Worm (Caenorhabditis elegans) whole organism, late embryonic: ENCODE data around the gene T20D4.19.
"Not testable (repeated sequence)": the region's sequence is repeated elsewhere in the genome, so short reads cannot be mapped to it uniquely, and the experiment has no call there.

ENCODE experiments used
- C08G9.2 ChIP-seq: sonication (generic microtip); optimal IDR thresholded peaks from 2 replicates; lab custom pipeline; 2016; ENCODE audit warnings: mild to moderate bottlenecking, missing genetic modification characterization, moderate library complexity, missing compliant biosample characterization
- F13H6.1 ChIP-seq: sonication (generic microtip); optimal IDR thresholded peaks from 2 replicates; lab custom pipeline; 2016; ENCODE audit warnings: missing genetic modification characterization, missing compliant biosample characterization
- K02D7.2 ChIP-seq: sonication (generic microtip); optimal IDR thresholded peaks from 2 replicates; lab custom pipeline; 2017; ENCODE audit warnings: mild to moderate bottlenecking, missing genetic modification characterization, missing compliant biosample characterization
- K09A11.1 ChIP-seq: sonication (generic microtip); optimal IDR thresholded peaks from 2 replicates; lab custom pipeline; 2017; ENCODE audit warnings: antibody characterized with exemption, mild to moderate bottlenecking, missing genetic modification characterization, missing compliant biosample characterization; ENCODE audit not compliant: insufficient read depth
- Y22D7AL.16 ChIP-seq: sonication (generic microtip); optimal IDR thresholded peaks from 2 replicates; lab custom pipeline; 2016; ENCODE audit warnings: missing genetic modification characterization, missing compliant biosample characterization
- ama-1 ChIP-seq: fragments of 150-350 bp; optimal IDR thresholded peaks from 2 replicates; lab custom pipeline; 2014
- ceh-19 ChIP-seq: fragments of 200-800 bp; sonication (Bioruptor generic); optimal IDR thresholded peaks from 2 replicates; lab custom pipeline; 2018; ENCODE audit warnings: mild to moderate bottlenecking, missing genetic modification characterization, missing compliant biosample characterization
- ceh-2 ChIP-seq: sonication (generic microtip); optimal IDR thresholded peaks from 2 replicates; lab custom pipeline; 2016; ENCODE audit warnings: missing genotype, missing genetic modification characterization, missing compliant biosample characterization
- ceh-22 ChIP-seq: sonication (generic microtip); optimal IDR thresholded peaks from 2 replicates; lab custom pipeline; 2017; ENCODE audit warnings: missing biosample characterization, missing genetic modification characterization
- ceh-24 ChIP-seq: sonication (generic microtip); optimal IDR thresholded peaks from 2 replicates; lab custom pipeline; 2016; ENCODE audit warnings: mild to moderate bottlenecking, missing genetic modification characterization, missing compliant biosample characterization
- ceh-45 ChIP-seq: fragments of 200-800 bp; sonication (Bioruptor generic); IDR thresholded peaks from 2 replicates; pipeline ENCODE4 v1.3.6; 2022; ENCODE audit warnings: missing genetic modification reagents, missing genetic modification characterization, missing compliant biosample characterization
- ceh-48 ChIP-seq: sonication (generic microtip); optimal IDR thresholded peaks from 2 replicates; lab custom pipeline; 2016; ENCODE audit warnings: missing genetic modification characterization, inconsistent platforms, missing compliant biosample characterization
- ceh-9 ChIP-seq: sonication (generic microtip); optimal IDR thresholded peaks from 2 replicates; lab custom pipeline; 2016; ENCODE audit warnings: mild to moderate bottlenecking, missing genetic modification characterization, inconsistent platforms, missing compliant biosample characterization
- che-1 ChIP-seq: sonication (generic microtip); optimal IDR thresholded peaks from 2 replicates; lab custom pipeline; 2016; ENCODE audit warnings: mild to moderate bottlenecking, missing genetic modification characterization, missing compliant biosample characterization
- dmd-4 ChIP-seq: sonication (generic microtip); optimal IDR thresholded peaks from 2 replicates; lab custom pipeline; 2016; ENCODE audit warnings: borderline replicate concordance, missing genetic modification characterization, missing compliant biosample characterization
- elt-4 ChIP-seq: sonication (generic microtip); optimal IDR thresholded peaks from 2 replicates; lab custom pipeline; 2016; ENCODE audit warnings: missing genetic modification characterization, missing compliant biosample characterization
- fax-1 ChIP-seq: sonication (generic microtip); optimal IDR thresholded peaks from 2 replicates; lab custom pipeline; 2016; ENCODE audit warnings: missing genotype, missing genetic modification characterization, missing compliant biosample characterization
- mec-3 ChIP-seq: sonication (generic microtip); optimal IDR thresholded peaks from 2 replicates; lab custom pipeline; 2016; ENCODE audit warnings: borderline replicate concordance, missing genetic modification characterization, missing compliant biosample characterization
- nhr-11 ChIP-seq: fragments of 150-350 bp; optimal IDR thresholded peaks from 2 replicates; lab custom pipeline; 2014; ENCODE audit warnings: missing biosample characterization, missing genetic modification characterization
- nhr-232 ChIP-seq: sonication (generic microtip); optimal IDR thresholded peaks from 2 replicates; lab custom pipeline; 2016; ENCODE audit warnings: missing genetic modification characterization, missing compliant biosample characterization
- npax-4 ChIP-seq: sonication (generic microtip); optimal IDR thresholded peaks from 2 replicates; lab custom pipeline; 2016; ENCODE audit warnings: missing genetic modification characterization, missing compliant biosample characterization
- odd-2 ChIP-seq: sonication (generic microtip); optimal IDR thresholded peaks from 2 replicates; lab custom pipeline; 2017; ENCODE audit warnings: antibody characterized with exemption, mild to moderate bottlenecking, missing genetic modification characterization, missing compliant biosample characterization
- pag-3 ChIP-seq: sonication (generic microtip); optimal IDR thresholded peaks from 2 replicates; lab custom pipeline; 2016; ENCODE audit warnings: missing compliant biosample characterization, missing genetic modification characterization, borderline replicate concordance
- pha-2 ChIP-seq: sonication (generic microtip); optimal IDR thresholded peaks from 2 replicates; lab custom pipeline; 2017; ENCODE audit warnings: mild to moderate bottlenecking, missing genetic modification characterization, missing compliant biosample characterization
- pha-4 ChIP-seq: fragments of 150-350 bp; optimal IDR thresholded peaks from 2 replicates; lab custom pipeline; 2018; ENCODE audit warnings: missing biosample characterization, missing genetic modification reagents, missing genetic modification characterization
- pqm-1 ChIP-seq: sonication (generic microtip); optimal IDR thresholded peaks from 2 replicates; lab custom pipeline; 2016; ENCODE audit warnings: missing genetic modification characterization, missing compliant biosample characterization
- sox-2 ChIP-seq: fragments of 200-800 bp; sonication (Bioruptor generic); IDR thresholded peaks from 2 replicates; pipeline ENCODE4 v1.3.6; 2022; ENCODE audit warnings: missing genetic modification reagents, missing genetic modification characterization, missing compliant biosample characterization
- tbx-7 ChIP-seq: sonication (generic microtip); optimal IDR thresholded peaks from 2 replicates; lab custom pipeline; 2016; ENCODE audit warnings: missing genotype, missing genetic modification characterization, missing compliant biosample characterization
- unc-3 ChIP-seq, 2 experiments: fragments of 200-800 bp in 1 of 2; sonication (Bioruptor generic) in 1 of 2; sonication (generic microtip) in 1 of 2; conservative IDR thresholded peaks in 1 of 2; optimal IDR thresholded peaks in 1 of 2; 2 replicates each; pipeline versions ENCODE4 v1.3.6 to Lab custom; 2016 to 2022; ENCODE audit warnings: missing compliant biosample characterization in 2 of 2, missing genetic modification characterization in 2 of 2, missing genetic modification reagents in 1 of 2
- unc-42 ChIP-seq: sonication (generic microtip); optimal IDR thresholded peaks from 2 replicates; lab custom pipeline; 2016; ENCODE audit warnings: missing genotype, missing genetic modification characterization, missing compliant biosample characterization
- unc-55 ChIP-seq: sonication (generic microtip); optimal IDR thresholded peaks from 2 replicates; lab custom pipeline; 2017; ENCODE audit warnings: missing biosample characterization, missing genetic modification reagents, missing genetic modification characterization
- unc-86 ChIP-seq: sonication (generic microtip); optimal IDR thresholded peaks from 2 replicates; lab custom pipeline; 2016; ENCODE audit warnings: missing genetic modification characterization, missing compliant biosample characterization

Gene T20D4.19

DNA sequence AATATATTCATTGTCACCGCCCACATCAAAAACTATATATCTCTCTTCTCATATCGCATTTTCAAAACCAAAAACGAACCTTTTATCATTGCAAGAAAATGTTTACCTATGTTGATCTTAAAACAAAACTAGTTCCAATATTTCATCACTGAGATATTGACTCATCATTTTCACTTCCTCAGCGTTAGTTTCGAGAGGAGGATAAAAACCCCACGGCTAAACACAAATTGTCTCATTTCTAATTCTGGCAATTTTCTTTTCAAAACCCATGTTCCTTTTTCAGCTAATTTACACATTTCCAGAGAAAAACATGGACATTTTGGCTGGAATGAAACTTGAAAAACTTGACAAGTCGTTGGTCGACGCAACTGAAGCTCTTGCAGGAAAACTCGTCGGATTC is 22.8 kb downstream of the T20D4.19 start, which contains the start of gene T20D4.7:
Gene T20D4.7 (plus strand): TSS at position 301 of the 400 bp plus-strand sequence.
- no peak for TF ChIP-seq ceh-9
- TF ChIP-seq C08G9.2 (tag; lab: Kevin White, UChicago): no peak
- TF ChIP-seq ceh-48 (tag; lab: Kevin White, UChicago): no peak
- no peak for TF ChIP-seq pha-4 (tag; lab: Kevin White, UChicago)
- TF ChIP-seq ceh-2 (tag; lab: Kevin White, UChicago): no peak
- TF ChIP-seq unc-42 (tag; lab: Kevin White, UChicago): no peak
- TF ChIP-seq pha-2 (tag; lab: Kevin White, UChicago): no peak

- TF ChIP-seq unc-3 (GFP tag; conservative IDR thresholded peaks at IDR 0.05; lab: Robert Waterston, UW); unc-3 (tag; optimal IDR thresholded peaks at IDR 0.05; lab: Kevin White, UChicago); unc-42 (tag; lab: Kevin White, UChicago); ceh-24 (tag; lab: Kevin White, UChicago): not testable (repeated sequence)
Observed at ce11 chrV:3399952-3400351, 31.5 kb downstream of the T20D4.19 start, which contains the start of gene T20D4.10. T20D4.10 (plus strand) TSS chrV:3400252.

- no peak for TF ChIP-seq sox-2
- no peak for TF ChIP-seq K09A11.1
- TF ChIP-seq odd-2 (tag; lab: Kevin White, UChicago): no peak
- no peak for TF ChIP-seq unc-42 (tag; lab: Kevin White, UChicago)
- TF ChIP-seq dmd-4 (tag; lab: Kevin White, UChicago): no peak
- no peak for TF ChIP-seq Y22D7AL.16 (tag; lab: Kevin White, UChicago)
- no peak for TF ChIP-seq npax-4 (tag; lab: Kevin White, UChicago)
- TF ChIP-seq elt-4: no peak
- no peak for TF ChIP-seq ceh-2 (tag; lab: Kevin White, UChicago)
- TF ChIP-seq che-1 (tag; lab: Kevin White, UChicago): no peak
- TF ChIP-seq, all 69 proteins: peak for 0
Observed at ce11 chrV:3398314-3398713, 33.1 kb downstream of the T20D4.19 start, which contains the start of gene T20D4.11. T20D4.11 (plus strand) TSS chrV:3398690.

ce11 chrV:3396765-3397164 is 34.7 kb downstream of the T20D4.19 start, which contains the start of gene T20D4.12:
T20D4.12 (plus strand) TSS chrV:3397065.
- not testable (repeated sequence) for TF ChIP-seq odd-2 (tag; lab: Kevin White, UChicago); ama-1 (lab: Kevin White, UChicago); ceh-45 (GFP tag; lab: Robert Waterston, UW)

DNA sequence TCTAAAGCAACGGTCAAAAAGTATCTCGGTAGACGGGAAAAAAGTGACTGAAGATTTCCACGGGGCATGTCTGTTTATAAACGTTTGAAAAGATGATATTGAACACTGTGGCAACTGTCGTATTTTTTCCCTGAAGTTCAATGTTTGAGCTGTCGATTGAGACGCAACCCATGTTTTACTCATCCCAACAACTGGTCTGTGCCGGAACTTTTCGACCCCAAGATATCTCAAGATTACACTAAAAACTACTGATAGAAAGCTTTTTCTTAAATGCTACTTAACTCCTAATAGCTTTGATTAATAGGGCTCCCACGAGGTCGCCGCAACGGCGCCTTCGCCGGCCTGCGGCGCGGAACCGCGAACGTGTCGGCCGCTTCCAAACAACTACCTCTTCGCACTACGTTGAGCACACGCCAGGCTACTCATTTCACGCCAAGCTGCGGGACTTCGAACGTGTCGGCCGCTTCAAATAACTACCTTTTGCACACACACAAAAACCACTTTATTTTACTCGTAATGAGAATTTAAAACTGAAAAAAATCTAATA is 36.7 kb downstream of the T20D4.19 start, which contains the start of gene T20D4.15:
Gene T20D4.15 (minus strand): TSS at position 51 of the 547 bp plus-strand sequence.
- TF ChIP-seq unc-55 (GFP tag; lab: Kevin White, UChicago): no peak
- no peak for TF ChIP-seq C08G9.2 (tag; lab: Kevin White, UChicago)
- TF ChIP-seq npax-4 (tag; lab: Kevin White, UChicago): no peak
- no peak for TF ChIP-seq mec-3 (tag; lab: Kevin White, UChicago)
- no peak for TF ChIP-seq ceh-2 (tag; lab: Kevin White, UChicago)
- no peak for TF ChIP-seq F13H6.1 (tag; lab: Kevin White, UChicago)
- no peak for TF ChIP-seq ceh-22 (tag; lab: Kevin White, UChicago)
- no peak for TF ChIP-seq che-1 (tag; lab: Kevin White, UChicago)
- no peak for TF ChIP-seq pag-3 (tag; lab: Kevin White, UChicago)
- TF ChIP-seq unc-86: no peak
- TF ChIP-seq ceh-9: no peak
- no peak for TF ChIP-seq ceh-19 (GFP tag; lab: Kevin White, UChicago)

- TF ChIP-seq K02D7.2 (tag; lab: Kevin White, UChicago): no peak
- no peak for TF ChIP-seq pqm-1
- TF ChIP-seq nhr-232 (tag; lab: Kevin White, UChicago): no peak
- TF ChIP-seq pag-3 (tag; lab: Kevin White, UChicago): no peak
- TF ChIP-seq nhr-11 (tag; lab: Kevin White, UChicago): no peak
- no peak for TF ChIP-seq dmd-4 (tag; lab: Kevin White, UChicago)
- no peak for TF ChIP-seq fax-1
- no peak for TF ChIP-seq tbx-7 (tag; lab: Kevin White, UChicago)
Observed at ce11 chrV:3394065-3394464, 37.4 kb downstream of the T20D4.19 start.
